Worm (Caenorhabditis elegans): ENCODE results near the gene F01G10.5.

The F01G10.5 gene

ce11 chrIV:10227534-10227933, 3.3 kb downstream of the F01G10.5 start, which contains the start of gene F01G10.6:
Gene F01G10.6 (minus strand): TSS chrIV:10227634.
- no peak for TF ChIP-seq sea-1 (GFP tag; conservative IDR thresholded peaks at IDR 0.05)
- no peak for TF ChIP-seq ets-7 (tag; optimal IDR thresholded peaks at IDR 0.05)
- no peak for TF ChIP-seq flt-1 (GFP tag; IDR thresholded peaks at IDR 0.05)
- TF ChIP-seq pes-1 (GFP tag; IDR thresholded peaks at IDR 0.05): no peak
- TF ChIP-seq tbx-11 (GFP tag; IDR thresholded peaks at IDR 0.05): no peak
- no peak for TF ChIP-seq tra-4 (tag; optimal IDR thresholded peaks at IDR 0.05)
- no peak for TF ChIP-seq ceh-36 (tag; optimal IDR thresholded peaks at IDR 0.05)
- no peak for TF ChIP-seq tbx-37 (GFP tag; conservative IDR thresholded peaks at IDR 0.05)
- TF ChIP-seq hnd-1 (tag; optimal IDR thresholded peaks at IDR 0.05): no peak
- TF ChIP-seq B0310.2 (tag; optimal IDR thresholded peaks at IDR 0.05): no peak
- TF ChIP-seq hmbx-1 (tag; optimal IDR thresholded peaks at IDR 0.05): no peak
- no peak for TF ChIP-seq scrt-1 (GFP tag; IDR thresholded peaks at IDR 0.05)
- no peak for TF ChIP-seq ceh-13 (GFP tag; optimal IDR thresholded peaks at IDR 0.05)
- TF ChIP-seq aly-1 (tag; optimal IDR thresholded peaks at IDR 0.05): no peak
- no peak for TF ChIP-seq hmg-4 (GFP tag; optimal IDR thresholded peaks at IDR 0.05)
- TF ChIP-seq ama-1 (optimal IDR thresholded peaks at IDR 0.05): no peak
- no peak for TF ChIP-seq F13C5.2 (tag; optimal IDR thresholded peaks at IDR 0.05)

ce11 chrIV:10223723-10224122, 7.1 kb downstream of the F01G10.5 start, which contains the start of gene nas-12:
Gene nas-12 (plus strand): TSS chrIV:10224023.
- TF ChIP-seq pes-1 (GFP tag; IDR thresholded peaks at IDR 0.05): no peak

- TF ChIP-seq hmg-4 (GFP tag; optimal IDR thresholded peaks at IDR 0.05): no peak
- TF ChIP-seq ceh-36 (tag; optimal IDR thresholded peaks at IDR 0.05): no peak
- no peak for TF ChIP-seq tbx-11 (GFP tag; IDR thresholded peaks at IDR 0.05)
These were observed 8.7 kb downstream of the F01G10.5 start, which contains the start of gene C24F3.2 for ce11 chrIV:10222122-10222589. Gene C24F3.2 (plus strand): TSS chrIV:10222539.

ce11 chrIV:10221187-10221586, 9.7 kb downstream of the F01G10.5 start, which contains the start of gene tram-1:
Gene tram-1 (minus strand): TSS chrIV:10221287.
- no peak for TF ChIP-seq aly-1 (tag; optimal IDR thresholded peaks at IDR 0.05)
- TF ChIP-seq ceh-36 (tag; optimal IDR thresholded peaks at IDR 0.05): no peak
- TF ChIP-seq F13C5.2 (tag; optimal IDR thresholded peaks at IDR 0.05): no peak
- TF ChIP-seq pes-1 (GFP tag; IDR thresholded peaks at IDR 0.05): no peak

ce11 chrIV:10219208-10219607, 11.7 kb downstream of the F01G10.5 start, which contains the start of gene qns-1:
Gene qns-1 (minus strand): TSS chrIV:10219308.
- TF ChIP-seq ceh-36 (tag; optimal IDR thresholded peaks at IDR 0.05): no peak

- TF ChIP-seq scrt-1 (GFP tag; IDR thresholded peaks at IDR 0.05) (no peak), B0310.2 (tag; optimal IDR thresholded peaks at IDR 0.05) (no peak)
These were observed 14.1 kb downstream of the F01G10.5 start for ce11 chrIV:10216704-10217296.

- TF ChIP-seq ets-7 (tag; optimal IDR thresholded peaks at IDR 0.05) (no peak), hmbx-1 (tag; optimal IDR thresholded peaks at IDR 0.05) (no peak), F13C5.2 (tag; optimal IDR thresholded peaks at IDR 0.05) (no peak), aly-1 (tag; optimal IDR thresholded peaks at IDR 0.05) (no peak), ceh-36 (tag; optimal IDR thresholded peaks at IDR 0.05) (no peak), flt-1 (GFP tag; IDR thresholded peaks at IDR 0.05) (no peak), sea-1 (GFP tag; conservative IDR thresholded peaks at IDR 0.05) (no peak), tbx-11 (GFP tag; IDR thresholded peaks at IDR 0.05) (no peak), hnd-1 (tag; optimal IDR thresholded peaks at IDR 0.05) (no peak), B0310.2 (tag; optimal IDR thresholded peaks at IDR 0.05) (no peak), tbx-37 (GFP tag; conservative IDR thresholded peaks at IDR 0.05) (no peak), ama-1 (optimal IDR thresholded peaks at IDR 0.05) (no peak), scrt-1 (GFP tag; IDR thresholded peaks at IDR 0.05) (no peak), hmg-4 (GFP tag; optimal IDR thresholded peaks at IDR 0.05) (no peak), pes-1 (GFP tag; IDR thresholded peaks at IDR 0.05) (no peak), ceh-13 (GFP tag; optimal IDR thresholded peaks at IDR 0.05) (no peak), tra-4 (tag; optimal IDR thresholded peaks at IDR 0.05) (no peak)
These were observed 14.8 kb downstream of the F01G10.5 start, which contains the start of gene col-124 for ce11 chrIV:10216078-10216477. Gene col-124 (plus strand): TSS chrIV:10216451.

ce11 chrIV:10215393-10215792, 15.5 kb downstream of the F01G10.5 start:
- TF ChIP-seq B0310.2 (tag; optimal IDR thresholded peaks at IDR 0.05) (no peak), ets-7 (tag; optimal IDR thresholded peaks at IDR 0.05) (no peak), ama-1 (optimal IDR thresholded peaks at IDR 0.05) (no peak), flt-1 (GFP tag; IDR thresholded peaks at IDR 0.05) (no peak), ceh-36 (tag; optimal IDR thresholded peaks at IDR 0.05) (no peak), scrt-1 (GFP tag; IDR thresholded peaks at IDR 0.05) (no peak), tra-4 (tag; optimal IDR thresholded peaks at IDR 0.05) (no peak), hmg-4 (GFP tag; optimal IDR thresholded peaks at IDR 0.05) (no peak), hnd-1 (tag; optimal IDR thresholded peaks at IDR 0.05) (no peak), pes-1 (GFP tag; IDR thresholded peaks at IDR 0.05) (no peak)

- TF ChIP-seq hmg-4 (GFP tag; optimal IDR thresholded peaks at IDR 0.05): no peak
- TF ChIP-seq pes-1 (GFP tag; IDR thresholded peaks at IDR 0.05): no peak
- no peak for TF ChIP-seq F13C5.2 (tag; optimal IDR thresholded peaks at IDR 0.05)
- no peak for TF ChIP-seq B0310.2 (tag; optimal IDR thresholded peaks at IDR 0.05)
- TF ChIP-seq scrt-1 (GFP tag; IDR thresholded peaks at IDR 0.05): no peak
- TF ChIP-seq ceh-36 (tag; optimal IDR thresholded peaks at IDR 0.05): no peak
- TF ChIP-seq ets-7 (tag; optimal IDR thresholded peaks at IDR 0.05): no peak
- no peak for TF ChIP-seq ama-1 (optimal IDR thresholded peaks at IDR 0.05)
- no peak for TF ChIP-seq tra-4 (tag; optimal IDR thresholded peaks at IDR 0.05)
- no peak for TF ChIP-seq tbx-11 (GFP tag; IDR thresholded peaks at IDR 0.05)
These were observed 16.1 kb downstream of the F01G10.5 start, which contains the start of gene abt-1 for ce11 chrIV:10214811-10215210. Gene abt-1 (minus strand): TSS chrIV:10214911.

All from whole organism, early embryonic.